Worm (Caenorhabditis elegans): Measurements from ENCODE around the gene nhr-130.

ce11 chrV:525040-525439, 41.9 kb upstream of the nhr-130 start, which contains the start of gene R11G11.16:
- TF ChIP-seq hmg-11 (tag; optimal IDR thresholded peaks at IDR 0.05) (no peak), ceh-9 (tag; optimal IDR thresholded peaks at IDR 0.05) (no peak), egl-27 (tag; optimal IDR thresholded peaks at IDR 0.05) (no peak), nhr-11 (tag; optimal IDR thresholded peaks at IDR 0.05) (no peak), ztf-11 (tag; optimal IDR thresholded peaks at IDR 0.05) (no peak), mdl-1 (tag; optimal IDR thresholded peaks at IDR 0.05) (no peak), lin-39 (tag; optimal IDR thresholded peaks at IDR 0.05) (no peak), R02D3.7 (tag; optimal IDR thresholded peaks at IDR 0.05) (no peak), nhr-28 (tag; optimal IDR thresholded peaks at IDR 0.05) (no peak)

Data from whole organism, L3 larva.